Worm (Caenorhabditis elegans): ENCODE data around the gene enu-3.2.

DNA sequence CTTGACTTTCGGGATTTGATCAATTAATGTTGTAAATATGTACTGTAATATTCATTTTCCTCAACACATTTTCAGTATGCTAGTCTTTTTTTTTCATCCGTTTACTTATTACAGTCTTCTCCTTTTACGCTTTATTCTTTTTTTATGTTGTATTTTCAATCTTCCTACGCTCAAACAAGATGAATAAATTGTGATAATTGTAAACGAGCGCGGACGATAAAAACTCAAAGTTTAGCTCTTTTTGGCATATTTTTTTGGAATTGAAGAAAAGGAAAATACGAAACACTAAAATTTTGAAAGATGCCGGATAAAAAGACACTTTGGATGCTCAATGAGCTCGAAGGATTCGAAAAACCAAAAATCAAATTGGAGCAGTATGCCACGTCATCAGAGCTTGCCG lies 17.7 kb upstream of the enu-3.2 start, which contains the start of gene metl-5:
- TF ChIP-seq lin-13 (tag; optimal IDR thresholded peaks at IDR 0.05) (no peak), nhr-237 (tag; optimal IDR thresholded peaks at IDR 0.05) (no peak), M03D4.4 (tag; optimal IDR thresholded peaks at IDR 0.05) (no peak), unc-39 (tag; optimal IDR thresholded peaks at IDR 0.05) (no peak), ces-1 (GFP tag; optimal IDR thresholded peaks at IDR 0.05) (no peak), unc-62 (GFP tag; optimal IDR thresholded peaks at IDR 0.05) (no peak), lsy-2 (tag; optimal IDR thresholded peaks at IDR 0.05) (no peak), elt-1 (tag; optimal IDR thresholded peaks at IDR 0.05; ENCODE audit: borderline replicate concordance, insufficient read depth) (no peak), nhr-28 (tag; optimal IDR thresholded peaks at IDR 0.05) (no peak)

Data from whole organism, mixed stage, embryonic.